Worm (Caenorhabditis elegans) whole organism, early embryonic: ENCODE data around the gene col-101.

Source experiments
- ama-1 ChIP-seq: fragments of 150-350 bp; optimal IDR thresholded peaks from 2 replicates; lab custom pipeline; 2014
- flt-1 ChIP-seq: fragments of 200-800 bp; sonication (Bioruptor generic); IDR thresholded peaks from 2 replicates; pipeline ENCODE4 v1.3.6; 2022; ENCODE audit warnings: missing genetic modification characterization, missing compliant biosample characterization

ce11 chrIV:288027-288426, 38.8 kb downstream of the col-101 start, which contains the start of gene T21D12.14:
- TF ChIP-seq ama-1 (lab: Kevin White, UChicago) = no peak
- TF ChIP-seq flt-1 (GFP tag; lab: Robert Waterston, UW) = no peak
